Worm (Caenorhabditis elegans): ENCODE results near the gene ZC395.4.
A peak's percentile ranks its signal among the peaks of the same experiment; 100 is the strongest.

Gene ZC395.4

DNA sequence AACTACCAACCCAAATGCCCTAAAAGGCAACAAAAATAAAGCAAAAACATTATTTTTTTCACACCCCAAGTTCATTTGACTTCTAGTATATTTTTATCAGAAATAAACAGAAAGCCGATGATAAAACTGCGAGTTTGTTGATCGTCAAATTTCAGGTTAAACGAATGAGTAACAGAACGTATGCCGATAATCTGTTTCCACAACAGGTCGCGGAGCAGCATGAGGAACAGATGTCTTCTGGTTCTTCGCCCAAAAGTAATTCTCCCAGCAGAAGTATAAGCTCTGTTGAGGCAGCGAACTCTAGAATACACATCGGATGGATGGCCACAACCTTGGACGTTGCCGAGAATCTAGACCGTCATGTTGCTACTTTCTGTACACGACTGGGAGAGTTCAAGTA, 39.5 kb upstream of the ZC395.4 start, which contains the start of gene prmt-5 (continued):
- TF ChIP-seq ceh-63 (GFP tag; optimal IDR thresholded peaks at IDR 0.05) (no peak), ces-1 (GFP tag; optimal IDR thresholded peaks at IDR 0.05) (no peak), dpl-1 (GFP tag; optimal IDR thresholded peaks at IDR 0.05) (no peak), rnt-1 (tag; optimal IDR thresholded peaks at IDR 0.05) (peak; percentile 15), ceh-8 (GFP tag; optimal IDR thresholded peaks at IDR 0.05) (no peak), C34B4.2 (tag; optimal IDR thresholded peaks at IDR 0.05) (peak; percentile 43), hpl-2 (GFP tag; optimal IDR thresholded peaks at IDR 0.05) (no peak), swsn-7 (tag; optimal IDR thresholded peaks at IDR 0.05) (no peak), alr-1 (tag; optimal IDR thresholded peaks at IDR 0.05; ENCODE audit: borderline replicate concordance) (no peak), nhr-85 (tag) (no peak), hlh-17 (GFP tag; optimal IDR thresholded peaks at IDR 0.05; ENCODE audit: borderline replicate concordance) (no peak), fos-1 (tag; optimal IDR thresholded peaks at IDR 0.05) (peak; percentile 14), lsy-2 (tag; optimal IDR thresholded peaks at IDR 0.05) (peak in 1 of 2 experiments; percentile 21), hlh-4 (tag; optimal IDR thresholded peaks at IDR 0.05) (no peak), zag-1 (tag; optimal IDR thresholded peaks at IDR 0.05) (no peak), blmp-1 (tag; optimal IDR thresholded peaks at IDR 0.05) (no peak), nhr-28 (tag; optimal IDR thresholded peaks at IDR 0.05) (no peak), skn-1 (tag; optimal IDR thresholded peaks at IDR 0.05) (no peak), nhr-237 (tag; optimal IDR thresholded peaks at IDR 0.05) (no peak), unc-98 (GFP tag; IDR thresholded peaks at IDR 0.05) (no peak), egl-13 (tag; optimal IDR thresholded peaks at IDR 0.05) (no peak), snu-23 (GFP tag; optimal IDR thresholded peaks at IDR 0.05) (peak; percentile 22), aha-1 (tag; optimal IDR thresholded peaks at IDR 0.05) (no peak), ceh-82 (tag; optimal IDR thresholded peaks at IDR 0.05) (no peak), zip-4 (GFP tag; optimal IDR thresholded peaks at IDR 0.05) (peak; percentile 37), ets-5 (GFP tag; IDR thresholded peaks at IDR 0.05) (no peak), elt-3 (tag; optimal IDR thresholded peaks at IDR 0.05) (no peak), nhr-20 (tag; optimal IDR thresholded peaks at IDR 0.05) (peak; percentile 36), fkh-8 (tag; optimal IDR thresholded peaks at IDR 0.05) (no peak), nhr-12 (tag; optimal IDR thresholded peaks at IDR 0.05) (no peak), lin-39 (tag; optimal IDR thresholded peaks at IDR 0.05) (no peak), fkh-10 (GFP tag; optimal IDR thresholded peaks at IDR 0.05) (no peak), nhr-90 (tag; optimal IDR thresholded peaks at IDR 0.05; ENCODE audit: poor library complexity) (peak; percentile 17), sup-37 (GFP tag; optimal IDR thresholded peaks at IDR 0.05) (peak; percentile 24), nhr-77 (tag; optimal IDR thresholded peaks at IDR 0.05) (no peak), nhr-11 (tag; optimal IDR thresholded peaks at IDR 0.05) (no peak), Y116A8C.19 (tag; optimal IDR thresholded peaks at IDR 0.05; ENCODE audit: borderline replicate concordance) (no peak), isw-1 (GFP tag; IDR thresholded peaks at IDR 0.05) (no peak), irx-1 (tag; optimal IDR thresholded peaks at IDR 0.05) (no peak), tbx-2 (tag; optimal IDR thresholded peaks at IDR 0.05) (no peak), unc-30 (tag; optimal IDR thresholded peaks at IDR 0.05) (no peak), lin-35 (GFP tag; optimal IDR thresholded peaks at IDR 0.05) (no peak), xbp-1 (tag; optimal IDR thresholded peaks at IDR 0.05) (peak; percentile 3), nhr-76 (tag; optimal IDR thresholded peaks at IDR 0.05) (no peak), ama-1 (optimal IDR thresholded peaks at IDR 0.05) (peak; percentile 90), mab-9 (GFP tag; IDR thresholded peaks at IDR 0.05) (no peak), lin-13 (GFP tag; optimal IDR thresholded peaks at IDR 0.05) (no peak), mep-1 (tag; optimal IDR thresholded peaks at IDR 0.05) (no peak), tlp-1 (tag; optimal IDR thresholded peaks at IDR 0.05) (no peak), sox-4 (tag; optimal IDR thresholded peaks at IDR 0.05) (no peak), unc-86 (tag; optimal IDR thresholded peaks at IDR 0.05) (no peak), elt-2 (tag; optimal IDR thresholded peaks at IDR 0.05) (peak; percentile 31), jun-1 (tag; optimal IDR thresholded peaks at IDR 0.05) (no peak)
